Fruit fly (Drosophila melanogaster): ENCODE data around the gene CG33203.

dm6 chr3R:28904816-28905435 is 17.4 kb upstream of the CG33203 start:
- TF ChIP-seq lz (GFP tag; optimal IDR thresholded peaks at IDR 0.05) (peak; percentile 34), dac (GFP tag; optimal IDR thresholded peaks at IDR 0.05) (no peak), Eip93F (GFP tag; optimal IDR thresholded peaks at IDR 0.05) (no peak), Blimp-1 (GFP tag; optimal IDR thresholded peaks at IDR 0.05) (no peak), CG10631 (GFP tag; optimal IDR thresholded peaks at IDR 0.05) (peak; percentile 50), net (GFP tag; optimal IDR thresholded peaks at IDR 0.05) (peak; percentile 42), CG6854 (GFP tag; optimal IDR thresholded peaks at IDR 0.05) (no peak), Hr4 (GFP tag; optimal IDR thresholded peaks at IDR 0.05) (peak; percentile 80)

Measured in whole organism, prepupa.